Worm (Caenorhabditis elegans) whole organism, late embryonic: ENCODE data around the gene Y39A3A.3.
A peak's percentile ranks its signal among the peaks of the same experiment; 100 is the strongest.

Experiments used
- C08G9.2 ChIP-seq: sonication (generic microtip); optimal IDR thresholded peaks from 2 replicates; lab custom pipeline; 2016; ENCODE audit warnings: mild to moderate bottlenecking, missing genetic modification characterization, moderate library complexity, missing compliant biosample characterization
- F13H6.1 ChIP-seq: sonication (generic microtip); optimal IDR thresholded peaks from 2 replicates; lab custom pipeline; 2016; ENCODE audit warnings: missing genetic modification characterization, missing compliant biosample characterization
- T23F11.4 ChIP-seq: fragments of 200-800 bp; sonication (Bioruptor generic); optimal IDR thresholded peaks from 2 replicates; lab custom pipeline; 2018; ENCODE audit warnings: mild to moderate bottlenecking, missing genetic modification characterization, missing compliant biosample characterization
- ama-1 ChIP-seq: fragments of 150-350 bp; optimal IDR thresholded peaks from 2 replicates; lab custom pipeline; 2014
- ceh-14 ChIP-seq: sonication (generic microtip); optimal IDR thresholded peaks from 2 replicates; lab custom pipeline; 2016; ENCODE audit warnings: missing genotype, missing genetic modification characterization, missing compliant biosample characterization
- ceh-18 ChIP-seq: sonication (generic microtip); optimal IDR thresholded peaks from 2 replicates; lab custom pipeline; 2016; ENCODE audit warnings: missing genetic modification characterization, missing compliant biosample characterization
- ceh-19 ChIP-seq: fragments of 200-800 bp; sonication (Bioruptor generic); optimal IDR thresholded peaks from 2 replicates; lab custom pipeline; 2018; ENCODE audit warnings: mild to moderate bottlenecking, missing genetic modification characterization, missing compliant biosample characterization
- ceh-22 ChIP-seq: sonication (generic microtip); optimal IDR thresholded peaks from 2 replicates; lab custom pipeline; 2017; ENCODE audit warnings: missing biosample characterization, missing genetic modification characterization
- ceh-30 ChIP-seq: fragments of 150-350 bp; optimal IDR thresholded peaks from 2 replicates; lab custom pipeline; 2014; ENCODE audit warnings: missing biosample characterization, missing genetic modification characterization
- ceh-34 ChIP-seq: sonication (generic microtip); optimal IDR thresholded peaks from 2 replicates; lab custom pipeline; 2016; ENCODE audit warnings: mild to moderate bottlenecking, missing genetic modification characterization, missing compliant biosample characterization
- ceh-9 ChIP-seq: sonication (generic microtip); optimal IDR thresholded peaks from 2 replicates; lab custom pipeline; 2016; ENCODE audit warnings: mild to moderate bottlenecking, missing genetic modification characterization, inconsistent platforms, missing compliant biosample characterization
- dve-1 ChIP-seq: sonication (generic microtip); optimal IDR thresholded peaks from 2 replicates; lab custom pipeline; 2017; ENCODE audit warnings: antibody characterized with exemption, mild to moderate bottlenecking, missing genetic modification characterization, missing compliant biosample characterization
- elt-4 ChIP-seq: sonication (generic microtip); optimal IDR thresholded peaks from 2 replicates; lab custom pipeline; 2016; ENCODE audit warnings: missing genetic modification characterization, missing compliant biosample characterization
- gmeb-2 ChIP-seq: sonication (generic microtip); optimal IDR thresholded peaks from 2 replicates; lab custom pipeline; 2016; ENCODE audit warnings: missing genetic modification characterization, inconsistent platforms, missing compliant biosample characterization
- hlh-30 ChIP-seq: sonication (generic microtip); optimal IDR thresholded peaks from 2 replicates; lab custom pipeline; 2017; ENCODE audit warnings: antibody characterized with exemption, missing genetic modification characterization, missing compliant biosample characterization; ENCODE audit not compliant: insufficient read depth
- hlh-6 ChIP-seq: sonication (generic microtip); optimal IDR thresholded peaks from 2 replicates; lab custom pipeline; 2016; ENCODE audit warnings: missing genotype, missing genetic modification characterization, missing compliant biosample characterization
- madf-2 ChIP-seq: sonication (generic microtip); optimal IDR thresholded peaks from 2 replicates; lab custom pipeline; 2017; ENCODE audit warnings: missing genetic modification characterization, missing compliant biosample characterization
- mec-3 ChIP-seq: sonication (generic microtip); optimal IDR thresholded peaks from 2 replicates; lab custom pipeline; 2016; ENCODE audit warnings: borderline replicate concordance, missing genetic modification characterization, missing compliant biosample characterization
- nhr-232 ChIP-seq: sonication (generic microtip); optimal IDR thresholded peaks from 2 replicates; lab custom pipeline; 2016; ENCODE audit warnings: missing genetic modification characterization, missing compliant biosample characterization
- pag-3 ChIP-seq: sonication (generic microtip); optimal IDR thresholded peaks from 2 replicates; lab custom pipeline; 2016; ENCODE audit warnings: missing compliant biosample characterization, missing genetic modification characterization, borderline replicate concordance
- pha-2 ChIP-seq: sonication (generic microtip); optimal IDR thresholded peaks from 2 replicates; lab custom pipeline; 2017; ENCODE audit warnings: mild to moderate bottlenecking, missing genetic modification characterization, missing compliant biosample characterization
- pha-4 ChIP-seq: fragments of 150-350 bp; optimal IDR thresholded peaks from 2 replicates; lab custom pipeline; 2018; ENCODE audit warnings: missing biosample characterization, missing genetic modification reagents, missing genetic modification characterization
- pros-1 ChIP-seq: fragments of 150-350 bp; optimal IDR thresholded peaks from 2 replicates; lab custom pipeline; 2014; ENCODE audit warnings: missing biosample characterization, missing genetic modification reagents, missing genetic modification characterization
- sox-2 ChIP-seq: fragments of 200-800 bp; sonication (Bioruptor generic); IDR thresholded peaks from 2 replicates; pipeline ENCODE4 v1.3.6; 2022; ENCODE audit warnings: missing genetic modification reagents, missing genetic modification characterization, missing compliant biosample characterization
- ttx-3 ChIP-seq: sonication (generic microtip); optimal IDR thresholded peaks from 2 replicates; lab custom pipeline; 2016; ENCODE audit warnings: missing genetic modification reagents, missing genetic modification characterization, missing compliant biosample characterization
- unc-42 ChIP-seq: sonication (generic microtip); optimal IDR thresholded peaks from 2 replicates; lab custom pipeline; 2016; ENCODE audit warnings: missing genotype, missing genetic modification characterization, missing compliant biosample characterization
- unc-55 ChIP-seq: sonication (generic microtip); optimal IDR thresholded peaks from 2 replicates; lab custom pipeline; 2017; ENCODE audit warnings: missing biosample characterization, missing genetic modification reagents, missing genetic modification characterization

The Y39A3A.3 gene

DNA sequence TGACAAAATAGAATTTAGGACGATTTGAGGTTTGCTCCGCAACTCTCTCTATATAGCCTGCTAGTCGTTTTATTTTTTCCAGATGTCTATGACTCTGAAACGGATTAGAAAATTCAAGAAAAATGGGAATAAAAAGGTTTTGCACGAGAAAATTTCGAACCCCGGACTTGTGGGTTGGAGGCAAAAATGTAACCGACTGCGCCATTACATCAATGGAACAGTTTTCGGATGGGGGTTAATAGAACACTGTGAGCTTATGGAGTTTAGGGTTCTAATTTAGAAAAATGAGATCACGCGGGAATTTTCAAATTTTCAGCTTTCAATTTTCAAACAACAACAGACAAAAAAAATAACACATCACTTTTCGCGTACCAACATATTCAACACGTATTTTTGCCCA, 36.4 kb downstream of the Y39A3A.3 start:
- TF ChIP-seq T23F11.4 (GFP tag; lab: Kevin White, UChicago): no peak
- TF ChIP-seq unc-42: peak; percentile 29

DNA sequence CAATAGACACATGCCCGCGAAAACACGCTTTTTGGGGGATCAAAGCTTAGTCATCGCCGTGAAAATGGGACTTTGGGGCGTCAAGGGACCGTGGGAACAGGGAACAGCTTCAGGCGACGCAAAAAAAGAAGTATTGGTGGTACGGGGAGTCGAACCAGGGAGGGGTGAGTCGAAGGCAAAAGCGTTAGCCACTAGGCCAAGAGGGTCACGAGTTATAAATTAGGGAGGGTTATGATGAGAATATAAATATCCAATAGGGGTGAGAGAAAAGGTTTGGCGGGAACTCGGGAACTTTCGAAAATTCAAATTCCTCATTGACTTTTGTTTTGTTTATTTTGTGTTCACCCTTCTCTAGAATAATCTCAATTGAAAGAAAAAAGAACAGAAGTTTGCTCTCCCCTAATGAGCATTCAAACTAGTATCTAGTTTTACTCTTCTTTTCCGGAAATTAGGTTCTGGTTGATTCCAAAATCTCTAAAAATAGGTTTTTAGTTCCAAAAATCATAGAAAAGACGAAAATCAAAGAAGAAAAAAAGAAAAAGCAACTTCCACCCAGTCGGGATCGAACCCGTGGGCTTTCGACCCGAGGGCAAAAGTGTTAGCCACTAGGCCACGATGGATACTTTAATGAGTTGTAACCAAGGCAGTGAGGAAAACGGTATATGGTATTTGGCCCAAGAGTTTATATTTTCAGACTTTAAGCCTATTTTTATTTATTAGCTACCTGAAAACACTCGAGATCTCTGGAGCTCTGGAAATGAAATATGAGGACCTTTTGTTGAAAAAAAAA, 37.2 kb downstream of the Y39A3A.3 start:
- TF ChIP-seq pha-2 (tag; lab: Kevin White, UChicago) (no peak), unc-42 (no peak), nhr-232 (tag; lab: Kevin White, UChicago) (no peak), mec-3 (tag; lab: Kevin White, UChicago) (no peak), hlh-6 (tag; lab: Kevin White, UChicago) (peak; percentile 0), hlh-30 (peak; percentile 16), F13H6.1 (tag; lab: Kevin White, UChicago) (no peak)

DNA sequence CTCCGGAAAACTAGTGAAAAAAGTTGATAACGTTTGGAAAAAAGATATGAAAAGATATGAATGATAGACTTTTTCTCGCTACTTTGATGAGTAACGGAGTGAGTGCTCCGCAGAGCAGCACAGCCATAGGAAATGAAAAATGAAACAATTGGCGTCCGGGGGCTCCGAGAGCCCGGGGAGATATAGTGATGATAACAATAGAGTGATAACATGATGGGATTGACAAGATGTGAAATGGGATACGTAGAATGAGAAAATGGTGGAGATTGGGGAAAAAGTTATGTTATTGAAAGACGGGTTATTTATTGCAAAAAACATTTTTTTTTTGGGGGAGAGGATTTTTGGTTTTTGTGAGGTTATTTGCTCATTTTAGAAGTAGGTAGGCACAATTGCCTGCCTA, 40.6 kb downstream of the Y39A3A.3 start:
- TF ChIP-seq ceh-18 (tag; lab: Kevin White, UChicago) (peak; percentile 44), sox-2 (GFP tag; lab: Robert Waterston, UW) (no peak), unc-55 (GFP tag; lab: Kevin White, UChicago) (peak; percentile 29)
- TF ChIP-seq, all 69 proteins: peak for 2

DNA sequence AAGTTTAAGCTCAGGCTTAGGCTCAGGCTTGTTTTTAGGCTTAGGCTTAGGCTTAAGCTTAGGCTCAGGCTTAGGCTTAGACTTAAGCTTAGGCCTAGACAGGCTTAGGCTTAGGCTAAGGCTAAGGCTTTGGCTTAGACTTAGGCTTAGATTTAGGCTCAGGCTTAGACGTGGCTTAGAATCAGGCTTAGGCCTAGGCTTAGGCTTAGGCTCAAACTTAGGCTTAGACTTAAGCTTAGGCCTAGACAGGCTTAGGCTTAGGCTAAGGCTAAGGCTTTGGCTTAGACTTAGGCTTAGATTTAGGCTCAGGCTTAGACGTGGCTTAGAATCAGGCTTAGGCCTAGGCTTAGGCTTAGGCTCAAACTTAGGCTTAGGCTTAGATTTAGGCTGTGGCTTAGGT, 44.7 kb downstream of the Y39A3A.3 start:
- peak; percentile 62 for TF ChIP-seq dve-1

DNA sequence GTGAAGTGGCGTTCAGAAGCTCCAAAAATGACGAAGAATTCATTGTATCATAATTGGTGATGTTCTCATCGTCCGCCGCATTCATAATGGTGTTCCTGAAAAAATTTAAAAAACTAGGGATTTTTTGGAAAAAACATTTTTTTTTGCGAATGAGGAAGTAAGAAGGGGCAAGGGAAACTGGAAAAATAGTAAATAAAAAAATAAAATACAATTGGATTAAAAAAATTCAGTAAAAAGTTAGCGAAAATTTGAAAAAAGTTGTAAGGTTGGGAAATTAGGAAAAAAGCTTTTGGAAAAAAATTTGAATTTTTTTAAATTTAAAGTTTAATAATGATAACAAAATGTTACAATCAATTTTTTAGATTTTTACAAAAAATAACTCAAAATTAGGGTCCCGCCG, 46.7 kb downstream of the Y39A3A.3 start, which contains the start of gene ckr-2:
ckr-2 (minus strand) TSS at position 101 of the 400 bp plus-strand sequence.
- TF ChIP-seq elt-4 (tag; lab: Kevin White, UChicago): no peak
- TF ChIP-seq madf-2: no peak
- no peak for TF ChIP-seq unc-55 (GFP tag; lab: Kevin White, UChicago)
- TF ChIP-seq ceh-19 (GFP tag; lab: Kevin White, UChicago): no peak
- TF ChIP-seq pros-1: no peak
- TF ChIP-seq ceh-30 (tag; lab: Kevin White, UChicago): no peak
- TF ChIP-seq ttx-3 (tag; lab: Kevin White, UChicago): no peak
- no peak for TF ChIP-seq hlh-30
- TF ChIP-seq C08G9.2 (tag; lab: Kevin White, UChicago): no peak
- no peak for TF ChIP-seq ceh-34 (tag; lab: Kevin White, UChicago)
- no peak for TF ChIP-seq ceh-9 (tag; lab: Kevin White, UChicago)
- no peak for TF ChIP-seq gmeb-2 (tag; lab: Kevin White, UChicago)
- no peak for TF ChIP-seq pha-2 (tag; lab: Kevin White, UChicago)
- TF ChIP-seq ama-1 (lab: Kevin White, UChicago): no peak
- no peak for TF ChIP-seq ceh-18 (tag; lab: Kevin White, UChicago)
- TF ChIP-seq ceh-14: no peak
- no peak for TF ChIP-seq pha-4 (tag; lab: Kevin White, UChicago)
- TF ChIP-seq ceh-22: no peak
- TF ChIP-seq pag-3 (tag; lab: Kevin White, UChicago): no peak
- TF ChIP-seq, all 69 proteins: peak for 0
